Worm (Caenorhabditis elegans) whole organism, young adult: ENCODE results near the gene F11A5.9.

Experiments
- F10E7.11 ChIP-seq: sonication (generic microtip); optimal IDR thresholded peaks from 2 replicates; lab custom pipeline; 2017; ENCODE audit warnings: mild to moderate bottlenecking, missing genetic modification characterization, moderate library complexity, missing compliant biosample characterization
- F22D6.2 ChIP-seq: sonication (generic microtip); optimal IDR thresholded peaks from 2 replicates; lab custom pipeline; 2016; ENCODE audit warnings: mild to moderate bottlenecking, missing genetic modification characterization, missing compliant biosample characterization
- F39B2.1 ChIP-seq: fragments of 200-800 bp; sonication (Bioruptor generic); IDR thresholded peaks from 2 replicates; pipeline ENCODE4 v1.3.6; 2022; ENCODE audit warnings: missing genetic modification reagents, missing genetic modification characterization, missing compliant biosample characterization
- Y67H2A.10 ChIP-seq: fragments of 200-800 bp; sonication (Bioruptor generic); conservative IDR thresholded peaks from 2 replicates; pipeline ENCODE4 v1.3.6; 2022; ENCODE audit warnings: missing genetic modification reagents, missing genetic modification characterization, missing compliant biosample characterization
- ama-1 ChIP-seq, 3 experiments: fragments of 150-350 bp in 1 of 3; sonication (generic microtip) in 2 of 3; optimal IDR thresholded peaks; 2 replicates each; lab custom pipeline; 2014 to 2018; ENCODE audit warnings: missing biosample characterization in 2 of 3, missing genetic modification characterization in 2 of 3, missing genetic modification reagents in 2 of 3
- athp-1 ChIP-seq: sonication (generic microtip); optimal IDR thresholded peaks from 2 replicates; lab custom pipeline; 2017; ENCODE audit warnings: mild to moderate bottlenecking, missing genetic modification characterization, missing compliant biosample characterization
- cebp-2 ChIP-seq: fragments of 200-800 bp; sonication (Bioruptor generic); IDR thresholded peaks from 2 replicates; pipeline ENCODE4 v1.3.6; 2022; ENCODE audit warnings: missing genetic modification characterization, missing compliant biosample characterization
- efl-1 ChIP-seq: fragments of 150-350 bp; optimal IDR thresholded peaks from 2 replicates; lab custom pipeline; 2014; ENCODE audit warnings: missing biosample characterization, missing genetic modification reagents, missing genetic modification characterization
- him-1 ChIP-seq: sonication (generic microtip); optimal IDR thresholded peaks from 2 replicates; lab custom pipeline; 2016; ENCODE audit warnings: missing genotype, missing genetic modification reagents, missing genetic modification characterization, missing compliant biosample characterization
- hsf-1 ChIP-seq: fragments of 200-800 bp; sonication (Bioruptor generic); IDR thresholded peaks from 2 replicates; pipeline ENCODE4 v1.3.6; 2022; ENCODE audit warnings: missing genetic modification reagents, missing genetic modification characterization, missing compliant biosample characterization
- madf-3 ChIP-seq: fragments of 200-800 bp; sonication (Bioruptor generic); IDR thresholded peaks from 2 replicates; pipeline ENCODE4 v1.3.6; 2022; ENCODE audit warnings: missing genetic modification reagents, missing genetic modification characterization, missing compliant biosample characterization
- nfya-1 ChIP-seq: sonication (generic microtip); optimal IDR thresholded peaks from 2 replicates; lab custom pipeline; 2017; ENCODE audit warnings: antibody characterized with exemption, missing compliant biosample characterization, missing genetic modification characterization, borderline replicate concordance; ENCODE audit not compliant: insufficient read depth
- unc-62 ChIP-seq: fragments of 150-350 bp; optimal IDR thresholded peaks from 2 replicates; lab custom pipeline; 2014; ENCODE audit warnings: missing biosample characterization, missing genetic modification reagents, missing genetic modification characterization

- TF ChIP-seq madf-3 (GFP tag; lab: Robert Waterston, UW): no peak
- TF ChIP-seq hsf-1 (GFP tag; lab: Robert Waterston, UW): no peak
- TF ChIP-seq nfya-1 (tag; lab: Kevin White, UChicago): no peak
- no peak for TF ChIP-seq Y67H2A.10 (GFP tag; lab: Robert Waterston, UW)
- TF ChIP-seq F39B2.1: no peak
- TF ChIP-seq efl-1: no peak
- TF ChIP-seq unc-62 (GFP tag; lab: Kevin White, UChicago): no peak
- no peak for TF ChIP-seq athp-1 (tag; lab: Kevin White, UChicago)
- no peak for TF ChIP-seq F10E7.11 (tag; lab: Kevin White, UChicago)
- no peak for TF ChIP-seq cebp-2 (GFP tag; lab: Robert Waterston, UW)
- no peak for TF ChIP-seq him-1 (tag; lab: Kevin White, UChicago)
- TF ChIP-seq F22D6.2 (tag; lab: Kevin White, UChicago): no peak
- no peak for TF ChIP-seq ama-1 (optimal IDR thresholded peaks at IDR 0.05; lab: Kevin White, UChicago)
- no peak for TF ChIP-seq ama-1 (GFP tag; optimal IDR thresholded peaks at IDR 0.05; lab: Kevin White, UChicago)
Measured at ce11 chrV:16225524-16226116, 10.9 kb downstream of the F11A5.9 start.
